Worm (Caenorhabditis elegans) whole organism, L1 larva: ENCODE data around the gene semo-1.

Experiments
- C04F5.9 ChIP-seq: sonication (generic microtip); optimal IDR thresholded peaks from 2 replicates; lab custom pipeline; 2016; ENCODE audit warnings: missing genetic modification characterization, missing compliant biosample characterization
- C16A3.4 ChIP-seq: fragments of 150-350 bp; optimal IDR thresholded peaks from 2 replicates; lab custom pipeline; 2014; ENCODE audit warnings: missing biosample characterization, missing genetic modification characterization
- Y116A8C.19 ChIP-seq: sonication (generic microtip); optimal IDR thresholded peaks from 2 replicates; lab custom pipeline; 2016; ENCODE audit warnings: missing compliant biosample characterization, missing genetic modification characterization, borderline replicate concordance
- aha-1 ChIP-seq: fragments of 150-350 bp; optimal IDR thresholded peaks from 2 replicates; lab custom pipeline; 2014; ENCODE audit warnings: missing biosample characterization, missing genetic modification characterization
- alr-1 ChIP-seq: fragments of 200-800 bp; sonication (Bioruptor generic); optimal IDR thresholded peaks from 2 replicates; lab custom pipeline; 2018; ENCODE audit warnings: borderline replicate concordance, mild to moderate bottlenecking, missing genetic modification characterization, missing compliant biosample characterization
- ama-1 ChIP-seq: fragments of 150-350 bp; optimal IDR thresholded peaks from 2 replicates; lab custom pipeline; 2014
- ceh-63 ChIP-seq: fragments of 200-800 bp; sonication (Bioruptor generic); optimal IDR thresholded peaks from 2 replicates; lab custom pipeline; 2018; ENCODE audit warnings: mild to moderate bottlenecking, missing genetic modification characterization, missing compliant biosample characterization
- ceh-8 ChIP-seq: fragments of 200-800 bp; sonication (Bioruptor generic); optimal IDR thresholded peaks from 2 replicates; lab custom pipeline; 2018; ENCODE audit warnings: mild to moderate bottlenecking, missing genetic modification characterization, moderate library complexity, missing compliant biosample characterization
- ceh-88 ChIP-seq: fragments of 200-800 bp; sonication (Bioruptor generic); IDR thresholded peaks from 2 replicates; pipeline ENCODE4 v1.3.6; 2022; ENCODE audit warnings: missing genetic modification characterization, missing compliant biosample characterization
- ceh-90 ChIP-seq: sonication (generic microtip); optimal IDR thresholded peaks from 2 replicates; lab custom pipeline; 2016; ENCODE audit warnings: missing genetic modification characterization, missing compliant biosample characterization
- dpl-1 ChIP-seq, 3 experiments: fragments of 150-350 bp in 2 of 3; sonication (generic microtip) in 1 of 3; optimal IDR thresholded peaks; 2 replicates each; lab custom pipeline; 2014 to 2017; ENCODE audit warnings: missing biosample characterization in 3 of 3, missing genetic modification characterization in 3 of 3, missing genetic modification reagents in 3 of 3
- efl-1 ChIP-seq, 4 experiments: fragments of 150-350 bp; optimal IDR thresholded peaks in 3 of 4; peaks in 1 of 4; 1 replicate in 1 of 4; 2 replicates in 3 of 4; lab custom pipeline; 2014; ENCODE audit warnings: missing biosample characterization in 2 of 4, missing genetic modification characterization in 2 of 4, missing genetic modification reagents in 2 of 4
- efl-3 ChIP-seq: fragments of 200-800 bp; sonication (Bioruptor generic); optimal IDR thresholded peaks from 2 replicates; lab custom pipeline; 2018; ENCODE audit warnings: mild to moderate bottlenecking, missing genetic modification characterization, missing compliant biosample characterization
- ets-5 ChIP-seq: fragments of 200-800 bp; sonication (Bioruptor generic); IDR thresholded peaks from 2 replicates; pipeline ENCODE4 v1.3.6; 2022; ENCODE audit warnings: missing genetic modification characterization, missing compliant biosample characterization
- fkh-10 ChIP-seq: sonication (generic microtip); optimal IDR thresholded peaks from 2 replicates; lab custom pipeline; 2017; ENCODE audit warnings: missing biosample characterization, missing genetic modification reagents, missing genetic modification characterization
- fkh-8 ChIP-seq: sonication (generic microtip); optimal IDR thresholded peaks from 2 replicates; lab custom pipeline; 2016; ENCODE audit warnings: mild to moderate bottlenecking, missing genetic modification characterization, missing compliant biosample characterization
- grh-1 ChIP-seq: fragments of 200-800 bp; sonication (Bioruptor generic); IDR thresholded peaks from 2 replicates; pipeline ENCODE4 v1.3.6; 2022; ENCODE audit warnings: missing genetic modification reagents, missing genetic modification characterization, missing compliant biosample characterization
- hlh-4 ChIP-seq: sonication (generic microtip); optimal IDR thresholded peaks from 2 replicates; lab custom pipeline; 2016; ENCODE audit warnings: mild to moderate bottlenecking, missing genetic modification characterization, missing compliant biosample characterization
- hpl-2 ChIP-seq: fragments of 150-350 bp; optimal IDR thresholded peaks from 2 replicates; lab custom pipeline; 2014; ENCODE audit warnings: missing biosample characterization, missing genetic modification reagents, missing genetic modification characterization
- irx-1 ChIP-seq: sonication (generic microtip); optimal IDR thresholded peaks from 2 replicates; lab custom pipeline; 2016; ENCODE audit warnings: missing genetic modification characterization, missing compliant biosample characterization
- isw-1 ChIP-seq: fragments of 200-800 bp; sonication (Bioruptor generic); IDR thresholded peaks from 2 replicates; pipeline ENCODE4 v1.3.6; 2022; ENCODE audit warnings: missing genetic modification characterization, missing compliant biosample characterization
- jun-1 ChIP-seq: fragments of 150-350 bp; optimal IDR thresholded peaks from 2 replicates; lab custom pipeline; 2014; ENCODE audit warnings: missing biosample characterization, missing genetic modification reagents, missing genetic modification characterization
- lin-13 ChIP-seq: fragments of 150-350 bp; optimal IDR thresholded peaks from 2 replicates; lab custom pipeline; 2014; ENCODE audit warnings: missing biosample characterization, missing genetic modification reagents, missing genetic modification characterization
- lin-15B ChIP-seq: fragments of 150-350 bp; sonication (generic microtip); optimal IDR thresholded peaks from 3 replicates; lab custom pipeline; 2014; ENCODE audit warnings: missing biosample characterization, missing genetic modification characterization
- lin-35 ChIP-seq, 2 experiments: fragments of 150-350 bp; optimal IDR thresholded peaks; 2 replicates each; lab custom pipeline; 2014; ENCODE audit warnings: missing biosample characterization in 2 of 2, missing genetic modification characterization in 2 of 2, missing genetic modification reagents in 2 of 2
- lir-3 ChIP-seq: sonication (generic microtip); optimal IDR thresholded peaks from 2 replicates; lab custom pipeline; 2016; ENCODE audit warnings: mild to moderate bottlenecking, missing genetic modification characterization, moderate library complexity, missing compliant biosample characterization; ENCODE audit not compliant: poor library complexity
- mab-9 ChIP-seq: fragments of 200-800 bp; sonication (Bioruptor generic); IDR thresholded peaks from 2 replicates; pipeline ENCODE4 v1.3.6; 2022; ENCODE audit warnings: missing genetic modification reagents, missing genetic modification characterization, missing compliant biosample characterization
- mef-2 ChIP-seq: fragments of 150-350 bp; optimal IDR thresholded peaks from 2 replicates; lab custom pipeline; 2014; ENCODE audit warnings: missing biosample characterization, missing genetic modification characterization
- nhr-11 ChIP-seq: fragments of 150-350 bp; optimal IDR thresholded peaks from 2 replicates; lab custom pipeline; 2014; ENCODE audit warnings: missing biosample characterization, missing genetic modification characterization
- nhr-20 ChIP-seq: sonication (generic microtip); optimal IDR thresholded peaks from 2 replicates; lab custom pipeline; 2016; ENCODE audit warnings: mild to moderate bottlenecking, missing genetic modification characterization, missing compliant biosample characterization
- nhr-237 ChIP-seq: fragments of 150-350 bp; optimal IDR thresholded peaks from 2 replicates; lab custom pipeline; 2014; ENCODE audit warnings: missing biosample characterization, missing genetic modification characterization
- nhr-71 ChIP-seq: sonication (generic microtip); optimal IDR thresholded peaks from 2 replicates; lab custom pipeline; 2016; ENCODE audit warnings: mild to moderate bottlenecking, missing genetic modification characterization, moderate library complexity, missing compliant biosample characterization
- nhr-76 ChIP-seq: sonication (generic microtip); optimal IDR thresholded peaks from 2 replicates; lab custom pipeline; 2017; ENCODE audit warnings: missing biosample characterization, missing genetic modification characterization
- nhr-77 ChIP-seq: fragments of 150-350 bp; optimal IDR thresholded peaks from 2 replicates; lab custom pipeline; 2014; ENCODE audit warnings: missing biosample characterization, missing genetic modification characterization
- pag-3 ChIP-seq: sonication (generic microtip); optimal IDR thresholded peaks from 2 replicates; lab custom pipeline; 2017; ENCODE audit warnings: missing genetic modification characterization, mild to moderate bottlenecking, missing compliant biosample characterization, antibody characterized with exemption, borderline replicate concordance; ENCODE audit not compliant: insufficient read depth
- pax-3 ChIP-seq: fragments of 200-800 bp; sonication (Bioruptor generic); optimal IDR thresholded peaks from 2 replicates; lab custom pipeline; 2018; ENCODE audit warnings: mild to moderate bottlenecking, missing genetic modification characterization, moderate library complexity, missing compliant biosample characterization
- pqm-1 ChIP-seq: sonication (generic microtip); optimal IDR thresholded peaks from 3 replicates; lab custom pipeline; 2017; ENCODE audit warnings: missing biosample characterization, missing genetic modification characterization
- snpc-4 ChIP-seq: fragments of 150-350 bp; optimal IDR thresholded peaks from 2 replicates; lab custom pipeline; 2014; ENCODE audit warnings: missing biosample characterization, missing genetic modification characterization
- tbx-2 ChIP-seq: sonication (generic microtip); optimal IDR thresholded peaks from 2 replicates; lab custom pipeline; 2016; ENCODE audit warnings: missing genetic modification characterization, missing compliant biosample characterization
- tlp-1 ChIP-seq: fragments of 150-350 bp; optimal IDR thresholded peaks from 2 replicates; lab custom pipeline; 2014; ENCODE audit warnings: missing biosample characterization, missing genetic modification characterization
- unc-130 ChIP-seq: fragments of 150-350 bp; optimal IDR thresholded peaks from 2 replicates; lab custom pipeline; 2017; ENCODE audit warnings: missing biosample characterization, missing genetic modification characterization, inconsistent platforms
- unc-30 ChIP-seq: sonication (generic microtip); optimal IDR thresholded peaks from 2 replicates; lab custom pipeline; 2017; ENCODE audit warnings: missing biosample characterization, missing genetic modification characterization
- unc-62 ChIP-seq: fragments of 150-350 bp; optimal IDR thresholded peaks from 2 replicates; lab custom pipeline; 2014; ENCODE audit warnings: missing biosample characterization, missing genetic modification reagents, missing genetic modification characterization
- zag-1 ChIP-seq: fragments of 150-350 bp; optimal IDR thresholded peaks from 2 replicates; lab custom pipeline; 2014; ENCODE audit warnings: missing biosample characterization, missing genetic modification characterization
- zip-4 ChIP-seq: fragments of 200-800 bp; sonication (Bioruptor generic); optimal IDR thresholded peaks from 2 replicates; lab custom pipeline; 2018; ENCODE audit warnings: mild to moderate bottlenecking, missing genetic modification characterization, moderate library complexity, missing compliant biosample characterization
- ztf-4 ChIP-seq: fragments of 150-350 bp; optimal IDR thresholded peaks from 2 replicates; lab custom pipeline; 2014; ENCODE audit warnings: missing biosample characterization, missing genetic modification characterization

semo-1 gene

ce11 chrIV:14015844-14016243 is 35.2 kb upstream of the semo-1 start, which contains the start of gene srw-63:
TSS of gene srw-63 (minus strand) at chrIV:14015944.
- TF ChIP-seq hpl-2 (no peak), efl-3 (GFP tag; lab: Kevin White, UChicago) (no peak), grh-1 (GFP tag; lab: Robert Waterston, UW) (no peak), unc-130 (tag; lab: Kevin White, UChicago) (no peak)
- TF ChIP-seq, all 84 proteins: peak for 0

ce11 chrIV:14019883-14020282 is 31.1 kb upstream of the semo-1 start, which contains the start of the genes irld-56 and irld-55:
TSS of gene irld-56 (minus strand) at chrIV:14019983.
TSS of gene irld-55 (plus strand) at chrIV:14020198.
- TF ChIP-seq C16A3.4 (tag; lab: Kevin White, UChicago) (no peak), unc-30 (tag; lab: Kevin White, UChicago) (no peak), ceh-8 (GFP tag; lab: Kevin White, UChicago) (no peak), nhr-237 (tag; lab: Kevin White, UChicago) (no peak), tbx-2 (tag; lab: Kevin White, UChicago) (no peak), ceh-88 (GFP tag; lab: Robert Waterston, UW) (no peak), hlh-4 (no peak), isw-1 (GFP tag; lab: Robert Waterston, UW) (no peak), tlp-1 (tag; lab: Kevin White, UChicago) (no peak), ama-1 (lab: Kevin White, UChicago) (no peak), mef-2 (tag; lab: Kevin White, UChicago) (no peak)
- TF ChIP-seq, all 84 proteins: peak for 0

- TF ChIP-seq aha-1 (tag; lab: Kevin White, UChicago) = peak; percentile 66
- TF ChIP-seq nhr-77 = no peak
- TF ChIP-seq grh-1 (GFP tag; lab: Robert Waterston, UW) = peak; percentile 74
- peak; percentile 78 for TF ChIP-seq pax-3 (tag; lab: Kevin White, UChicago)
- TF ChIP-seq nhr-71 (tag; lab: Kevin White, UChicago) = peak; percentile 96
- TF ChIP-seq lir-3 (tag; lab: Kevin White, UChicago) = peak; percentile 67
- peak; percentile 26 for TF ChIP-seq zip-4
- TF ChIP-seq ceh-90 (tag; lab: Kevin White, UChicago) = no peak
- TF ChIP-seq hpl-2 = no peak
- peak; percentile 19 to 58 (median 50) for TF ChIP-seq dpl-1 (GFP tag; optimal IDR thresholded peaks at IDR 0.05; lab: Kevin White, UChicago)
- peak; percentile 34 for TF ChIP-seq zag-1 (tag; lab: Kevin White, UChicago)
- TF ChIP-seq lin-15B (tag; lab: Kevin White, UChicago) = peak; percentile 17
- no peak for TF ChIP-seq C04F5.9 (tag; lab: Kevin White, UChicago)
- peak; percentile 8 for TF ChIP-seq irx-1 (tag; lab: Kevin White, UChicago)
- peak; percentile 32 to 63 for TF ChIP-seq lin-35 (GFP tag; optimal IDR thresholded peaks at IDR 0.05; lab: Kevin White, UChicago)
- peak; percentile 44 for TF ChIP-seq nhr-11 (tag; lab: Kevin White, UChicago)
- peak; percentile 72 to 83 for TF ChIP-seq efl-1 (optimal IDR thresholded peaks at IDR 0.05; lab: Kevin White, UChicago)
- TF ChIP-seq efl-1 (GFP tag; optimal IDR thresholded peaks at IDR 0.05 in 1 of 2; lab: Kevin White, UChicago) = peak; percentile 51 to 94
- no peak for TF ChIP-seq unc-62 (GFP tag; lab: Kevin White, UChicago)
- TF ChIP-seq pag-3 (tag; lab: Kevin White, UChicago) = no peak
- TF ChIP-seq fkh-10 = peak; percentile 73
- TF ChIP-seq mab-9 (GFP tag; lab: Robert Waterston, UW) = peak; percentile 84
- no peak for TF ChIP-seq tlp-1 (tag; lab: Kevin White, UChicago)
- TF ChIP-seq unc-30 (tag; lab: Kevin White, UChicago) = peak; percentile 60
- no peak for TF ChIP-seq ets-5 (GFP tag; lab: Robert Waterston, UW)
- peak; percentile 53 for TF ChIP-seq ztf-4 (tag; lab: Kevin White, UChicago)
- TF ChIP-seq snpc-4 (tag; lab: Kevin White, UChicago) = peak; percentile 13
- peak; percentile 39 for TF ChIP-seq ceh-63 (GFP tag; lab: Kevin White, UChicago)
- peak; percentile 60 for TF ChIP-seq jun-1
- TF ChIP-seq nhr-20 (tag; lab: Kevin White, UChicago) = peak; percentile 86
- no peak for TF ChIP-seq pqm-1
- TF ChIP-seq nhr-76 = no peak
- no peak for TF ChIP-seq alr-1 (tag; lab: Kevin White, UChicago)
- TF ChIP-seq lin-13 = peak; percentile 86
- peak; percentile 73 for TF ChIP-seq fkh-8 (tag; lab: Kevin White, UChicago)
- no peak for TF ChIP-seq Y116A8C.19 (tag; lab: Kevin White, UChicago)
These were observed 18.1 kb upstream of the semo-1 start for ce11 chrIV:14032620-14033501.
